Worm (Caenorhabditis elegans) whole organism, L4 larva: ENCODE data around the gene cbp-3.

ENCODE experiments used
- ZK337.2 ChIP-seq: fragments of 200-800 bp; sonication (Bioruptor generic); IDR thresholded peaks from 2 replicates; pipeline ENCODE4 v1.3.6; 2022; ENCODE audit warnings: missing genetic modification reagents, missing genetic modification characterization, missing compliant biosample characterization
- aha-1 ChIP-seq: fragments of 150-350 bp; peaks from one replicate; lab custom pipeline; 2014; ENCODE audit warnings: missing biosample characterization, missing genetic modification characterization
- daf-12 ChIP-seq: fragments of 150-350 bp; optimal IDR thresholded peaks from 2 replicates; lab custom pipeline; 2014; ENCODE audit warnings: missing biosample characterization, missing genetic modification reagents, missing genetic modification characterization
- snpc-4 ChIP-seq: fragments of 150-350 bp; optimal IDR thresholded peaks from 2 replicates; lab custom pipeline; 2014; ENCODE audit warnings: missing biosample characterization, missing genetic modification characterization
- unc-39 ChIP-seq: sonication (generic microtip); optimal IDR thresholded peaks from 2 replicates; lab custom pipeline; 2017; ENCODE audit warnings: missing biosample characterization, missing genetic modification characterization

ce11 chrIII:9910608-9911479, 2.9 kb upstream of the cbp-3 start, which contains the start of the genes cyld-1 and F40F12.9:
- TF ChIP-seq daf-12 (tag; lab: Kevin White, UChicago) (no peak), ZK337.2 (GFP tag; lab: Robert Waterston, UW) (no peak), snpc-4 (tag; lab: Kevin White, UChicago) (no peak), unc-39 (tag; lab: Kevin White, UChicago) (no peak), aha-1 (no peak)
